Fruit fly (Drosophila melanogaster) whole organism, embryonic: ENCODE results near the gene CatB.

Experiments
- BEAF-32 ChIP-seq: fragments of 200-800 bp; sonication (Bioruptor generic); optimal IDR thresholded peaks from 3 replicates; lab custom pipeline; 2017; ENCODE audit warnings: missing biosample characterization, missing genetic modification characterization, mild to moderate bottlenecking, moderate library complexity, missing genetic modification reagents
- Bgb ChIP-seq: fragments of 200-800 bp; sonication (Bioruptor generic); IDR thresholded peaks from 2 replicates; pipeline ENCODE4 v1.3.6; 2022; ENCODE audit warnings: missing biosample characterization, missing genetic modification characterization; ENCODE audit not compliant: partially characterized antibody
- Blimp-1 ChIP-seq: fragments of 200-800 bp; sonication (Bioruptor generic); optimal IDR thresholded peaks from 3 replicates; lab custom pipeline; 2018; ENCODE audit warnings: missing biosample characterization, missing genetic modification characterization, mild to moderate bottlenecking, moderate library complexity, missing genetic modification reagents
- CG12942 ChIP-seq: fragments of 200-800 bp; sonication (Bioruptor generic); optimal IDR thresholded peaks from 3 replicates; lab custom pipeline; 2016; ENCODE audit warnings: missing biosample characterization, missing genetic modification characterization
- CG13287 ChIP-seq: fragments of 200-800 bp; sonication (Bioruptor generic); IDR thresholded peaks from 2 replicates; pipeline ENCODE4 v1.3.6; 2022; ENCODE audit warnings: missing biosample characterization, missing genetic modification characterization; ENCODE audit not compliant: partially characterized antibody
- CG14050 ChIP-seq: fragments of 200-800 bp; sonication (Bioruptor generic); IDR thresholded peaks from 3 replicates; pipeline ENCODE4 v1.3.6; 2022; ENCODE audit warnings: missing biosample characterization, missing genetic modification characterization
- CG14441 ChIP-seq: fragments of 200-800 bp; sonication (Bioruptor generic); IDR thresholded peaks from 2 replicates; pipeline ENCODE4 v1.3.6; 2022; ENCODE audit warnings: missing biosample characterization, missing genetic modification characterization
- CG15601 ChIP-seq: fragments of 200-800 bp; sonication (Bioruptor generic); optimal IDR thresholded peaks from 3 replicates; lab custom pipeline; 2019; ENCODE audit warnings: missing biosample characterization, mild to moderate bottlenecking, missing genetic modification characterization, moderate library complexity
- CG16813 ChIP-seq: fragments of 200-800 bp; sonication (Bioruptor generic); IDR thresholded peaks from 3 replicates; pipeline ENCODE4 v1.3.6; 2022; ENCODE audit warnings: missing biosample characterization, missing genetic modification characterization; ENCODE audit not compliant: partially characterized antibody
- CG17186 ChIP-seq: fragments of 200-800 bp; sonication (Bioruptor generic); optimal IDR thresholded peaks from 3 replicates; lab custom pipeline; 2017; ENCODE audit warnings: missing biosample characterization, missing genetic modification reagents, missing genetic modification characterization
- CG17361 ChIP-seq: fragments of 200-800 bp; sonication (Bioruptor generic); IDR thresholded peaks from 3 replicates; pipeline ENCODE4 v1.3.6; 2022; ENCODE audit warnings: missing biosample characterization, missing genetic modification characterization
- CG17829 ChIP-seq: fragments of 200-800 bp; optimal IDR thresholded peaks from 2 replicates; lab custom pipeline; 2019; ENCODE audit warnings: missing biosample characterization, mild to moderate bottlenecking, missing genetic modification characterization, moderate library complexity
- CG18476 ChIP-seq: fragments of 200-800 bp; sonication (Bioruptor generic); optimal IDR thresholded peaks from 2 replicates; lab custom pipeline; 2016; ENCODE audit warnings: missing biosample characterization, mild to moderate bottlenecking, missing genetic modification characterization
- CG2875 ChIP-seq: fragments of 200-800 bp; sonication (Bioruptor generic); optimal IDR thresholded peaks from 2 replicates; lab custom pipeline; 2017; ENCODE audit warnings: missing biosample characterization, mild to moderate bottlenecking, missing genetic modification characterization, missing genetic modification reagents
- CG34224 ChIP-seq: fragments of 200-800 bp; sonication (Bioruptor generic); IDR thresholded peaks from 3 replicates; pipeline ENCODE4 v1.3.6; 2022; ENCODE audit warnings: missing biosample characterization, missing genetic modification characterization; ENCODE audit not compliant: partially characterized antibody
- CG6765 ChIP-seq: fragments of 200-800 bp; sonication (Bioruptor generic); optimal IDR thresholded peaks from 3 replicates; lab custom pipeline; 2017; ENCODE audit warnings: missing biosample characterization, mild to moderate bottlenecking, missing genetic modification characterization
- CG7745 ChIP-seq: fragments of 200-800 bp; sonication (Bioruptor generic); optimal IDR thresholded peaks from 2 replicates; lab custom pipeline; 2018; ENCODE audit warnings: missing biosample characterization, mild to moderate bottlenecking, missing genetic modification characterization, moderate library complexity
- Doc3 ChIP-seq: fragments of 200-800 bp; sonication (Bioruptor generic); IDR thresholded peaks from 3 replicates; pipeline ENCODE4 v1.3.6; 2022; ENCODE audit warnings: missing biosample characterization, missing genetic modification characterization; ENCODE audit not compliant: partially characterized antibody
- Dp ChIP-seq: fragments of 200-800 bp; sonication (Bioruptor generic); optimal IDR thresholded peaks from 2 replicates; lab custom pipeline; 2018; ENCODE audit warnings: missing biosample characterization, mild to moderate bottlenecking, missing genetic modification characterization, moderate library complexity
- Gsc ChIP-seq: fragments of 200-800 bp; sonication (Bioruptor generic); IDR thresholded peaks from 2 replicates; pipeline ENCODE4 v1.3.6; 2022; ENCODE audit warnings: missing biosample characterization, missing genetic modification characterization
- Lhr ChIP-seq: fragments of 200-800 bp; sonication (Bioruptor generic); optimal IDR thresholded peaks from 3 replicates; lab custom pipeline; 2017; ENCODE audit warnings: mild to moderate bottlenecking, missing biosample characterization, missing genetic modification reagents, missing genetic modification characterization
- MBD-R2 ChIP-seq: fragments of 200-800 bp; sonication (Bioruptor generic); IDR thresholded peaks from 2 replicates; pipeline ENCODE4 v1.3.6; 2022; ENCODE audit warnings: missing biosample characterization, missing genetic modification characterization
- Myb ChIP-seq: fragments of 200-800 bp; sonication (Bioruptor generic); optimal IDR thresholded peaks from 2 replicates; lab custom pipeline; 2016; ENCODE audit warnings: missing biosample characterization, missing genetic modification characterization
- Neu2 ChIP-seq: fragments of 200-800 bp; sonication (Bioruptor generic); optimal IDR thresholded peaks from 3 replicates; lab custom pipeline; 2016; ENCODE audit warnings: missing biosample characterization, missing genetic modification characterization, borderline replicate concordance
- Opbp ChIP-seq: fragments of 200-800 bp; sonication (Bioruptor generic); IDR thresholded peaks from 3 replicates; pipeline ENCODE4 v1.3.6; 2022; ENCODE audit warnings: missing biosample characterization, missing genetic modification characterization; ENCODE audit not compliant: partially characterized antibody
- Scr ChIP-seq: fragments of 200-800 bp; sonication (Bioruptor generic); IDR thresholded peaks from 2 replicates; pipeline ENCODE4 v1.3.6; 2022; ENCODE audit warnings: missing biosample characterization, missing genetic modification characterization; ENCODE audit not compliant: partially characterized antibody
- Sin3A ChIP-seq: fragments of >200 bp; optimal IDR thresholded peaks from 2 replicates; lab custom pipeline; 2018
- YL-1 ChIP-seq: fragments of 200-800 bp; sonication (Bioruptor generic); optimal IDR thresholded peaks from 3 replicates; lab custom pipeline; 2017; ENCODE audit warnings: missing biosample characterization, mild to moderate bottlenecking, missing genetic modification characterization
- amos ChIP-seq: fragments of 200-800 bp; sonication (Bioruptor generic); IDR thresholded peaks from 2 replicates; pipeline ENCODE4 v1.3.6; 2022; ENCODE audit warnings: missing biosample characterization, missing genetic modification characterization; ENCODE audit not compliant: partially characterized antibody
- cad ChIP-seq: fragments of >200 bp; optimal IDR thresholded peaks from 2 replicates; lab custom pipeline; 2017; ENCODE audit warnings: missing biosample characterization, missing genetic modification characterization
- cg ChIP-seq: fragments of 200-800 bp; sonication (Bioruptor generic); optimal IDR thresholded peaks from 3 replicates; lab custom pipeline; 2019; ENCODE audit warnings: missing biosample characterization, mild to moderate bottlenecking, missing genetic modification characterization, moderate library complexity
- crp ChIP-seq, 2 experiments: fragments of 200-800 bp; sonication (Bioruptor generic); optimal IDR thresholded peaks; 2 replicates in 1 of 2; 3 replicates in 1 of 2; lab custom pipeline; 2017; ENCODE audit warnings: missing biosample characterization in 2 of 2, missing genetic modification characterization in 2 of 2, mild to moderate bottlenecking in 1 of 2, moderate library complexity in 1 of 2
- gro ChIP-seq: fragments of 200-800 bp; sonication (Bioruptor generic); optimal IDR thresholded peaks from 2 replicates; lab custom pipeline; 2016; ENCODE audit warnings: missing biosample characterization, missing genetic modification characterization
- ham ChIP-seq: fragments of 200-800 bp; sonication (Bioruptor generic); IDR thresholded peaks from 2 replicates; pipeline ENCODE4 v1.3.6; 2022; ENCODE audit warnings: missing biosample characterization, missing genetic modification characterization
- ind ChIP-seq: fragments of 200-800 bp; sonication (Bioruptor generic); optimal IDR thresholded peaks from 3 replicates; lab custom pipeline; 2016; ENCODE audit warnings: missing biosample characterization, missing genetic modification characterization
- klu ChIP-seq: fragments of 200-800 bp; sonication (Bioruptor generic); IDR thresholded peaks from 2 replicates; pipeline ENCODE4 v1.3.6; 2022; ENCODE audit warnings: missing biosample characterization, missing genetic modification characterization
- knrl ChIP-seq: fragments of 200-800 bp; sonication (Bioruptor generic); IDR thresholded peaks from 3 replicates; pipeline ENCODE4 v1.3.6; 2022; ENCODE audit warnings: missing biosample characterization, missing genetic modification characterization; ENCODE audit not compliant: partially characterized antibody
- mld ChIP-seq: fragments of 200-800 bp; sonication (Bioruptor generic); IDR thresholded peaks from 3 replicates; pipeline ENCODE4 v1.3.6; 2022; ENCODE audit warnings: missing biosample characterization, missing genetic modification characterization; ENCODE audit not compliant: partially characterized antibody
- nerfin-1 ChIP-seq: fragments of 200-800 bp; sonication (Bioruptor generic); optimal IDR thresholded peaks from 3 replicates; lab custom pipeline; 2019; ENCODE audit warnings: missing biosample characterization, mild to moderate bottlenecking, missing genetic modification characterization, moderate library complexity
- onecut ChIP-seq: fragments of 200-800 bp; sonication (Bioruptor generic); IDR thresholded peaks from 2 replicates; pipeline ENCODE4 v1.3.6; 2022; ENCODE audit warnings: missing biosample characterization, missing genetic modification characterization
- phol ChIP-seq: fragments of 200-800 bp; sonication (Bioruptor generic); optimal IDR thresholded peaks from 3 replicates; lab custom pipeline; 2018; ENCODE audit warnings: missing biosample characterization, mild to moderate bottlenecking, missing genetic modification characterization, moderate library complexity
- prd ChIP-seq, 3 experiments: fragments of >200 bp in 2 of 3; fragments of 200-800 bp in 1 of 3; sonication (Bioruptor generic) in 1 of 3; optimal IDR thresholded peaks in 2 of 3; IDR thresholded peaks in 1 of 3; 2 replicates in 2 of 3; 3 replicates in 1 of 3; pipeline versions ENCODE4 v1.3.6 to Lab custom; 2017 to 2022; ENCODE audit warnings: missing biosample characterization in 1 of 3, missing genetic modification characterization in 1 of 3
- salm ChIP-seq: fragments of 200-800 bp; sonication (Bioruptor generic); optimal IDR thresholded peaks from 2 replicates; lab custom pipeline; 2018; ENCODE audit warnings: missing biosample characterization, mild to moderate bottlenecking, missing genetic modification characterization
- sens ChIP-seq: fragments of 200-800 bp; sonication (Bioruptor generic); peaks from one replicate; lab custom pipeline; 2016; ENCODE audit warnings: missing biosample characterization, missing genetic modification characterization
- ssp ChIP-seq: fragments of 200-800 bp; sonication (Bioruptor generic); IDR thresholded peaks from 2 replicates; pipeline ENCODE4 v1.3.6; 2022; ENCODE audit warnings: missing biosample characterization, missing genetic modification characterization
- trem ChIP-seq: fragments of 200-800 bp; optimal IDR thresholded peaks from 3 replicates; lab custom pipeline; 2019; ENCODE audit warnings: missing biosample characterization, mild to moderate bottlenecking, missing genetic modification characterization, moderate library complexity
- unc-4 ChIP-seq: fragments of 200-800 bp; sonication (Bioruptor generic); IDR thresholded peaks from 2 replicates; pipeline ENCODE4 v1.3.6; 2022; ENCODE audit warnings: missing biosample characterization, missing genetic modification characterization; ENCODE audit not compliant: partially characterized antibody

The CatB gene

dm6 chr2L:8685668-8686306, 19.6 kb upstream of the CatB start, which contains the start of the genes PrBP and Trs23:
Gene PrBP (minus strand): TSS chr2L:8685955.
Gene Trs23 (plus strand): TSS chr2L:8686231.
- no peak for TF ChIP-seq ssp (GFP tag; lab: Robert Waterston, UW)
- peak; percentile 67 for TF ChIP-seq Scr (GFP tag; lab: Robert Waterston, UW)
- TF ChIP-seq CG15601 (tag; lab: Kevin White, UChicago): peak; percentile 26
- TF ChIP-seq CG14050 (GFP tag; lab: Robert Waterston, UW): no peak
- no peak for TF ChIP-seq CG18476 (GFP tag; lab: Kevin White, UChicago)
- TF ChIP-seq Neu2 (GFP tag; lab: Kevin White, UChicago): no peak
- TF ChIP-seq cg (GFP tag; lab: Kevin White, UChicago): no peak
- peak; percentile 61 to 94 for TF ChIP-seq crp (GFP tag; optimal IDR thresholded peaks at IDR 0.05; lab: Kevin White, UChicago)
- TF ChIP-seq CG16813 (GFP tag; lab: Robert Waterston, UW): 0 out of 3 replicates have a peak, but pooled peaks have one; percentile 37
- TF ChIP-seq nerfin-1 (tag; lab: Kevin White, UChicago): no peak
- no peak for TF ChIP-seq CG12942 (GFP tag; lab: Kevin White, UChicago)
- TF ChIP-seq CG13287: peak; percentile 43
- no peak for TF ChIP-seq cad (GFP tag; lab: Kevin White, UChicago)
- TF ChIP-seq amos (GFP tag; lab: Robert Waterston, UW): peak; percentile 66; the same call in 1 of the 2 replicates
- no peak for TF ChIP-seq klu (GFP tag; lab: Robert Waterston, UW)
- TF ChIP-seq CG17829 (tag; lab: Kevin White, UChicago): peak; percentile 32
- peak; percentile 33; the same call in 1 of the 3 replicates for TF ChIP-seq CG34224 (GFP tag; lab: Robert Waterston, UW)
- no peak for TF ChIP-seq prd (optimal IDR thresholded peaks at IDR 0.05; lab: Kevin White, UChicago)
- TF ChIP-seq prd (GFP tag; IDR thresholded peaks at IDR 0.05; lab: Robert Waterston, UW): no peak
- peak; percentile 44 for TF ChIP-seq CG17186
- TF ChIP-seq salm (tag; lab: Kevin White, UChicago): no peak
- no peak for TF ChIP-seq Myb
- TF ChIP-seq trem (tag; lab: Kevin White, UChicago): peak; percentile 44
- no peak for TF ChIP-seq ham
- no peak for TF ChIP-seq CG2875 (GFP tag; lab: Kevin White, UChicago)
- peak; percentile 36; the same call in 1 of the 3 replicates for TF ChIP-seq CG17361 (GFP tag; lab: Robert Waterston, UW)
- TF ChIP-seq ind (GFP tag; lab: Kevin White, UChicago): no peak
- 0 out of 3 replicates have a peak, but pooled peaks have one; percentile 16 for TF ChIP-seq Doc3
- TF ChIP-seq CG7745: no peak
- TF ChIP-seq knrl (GFP tag; lab: Robert Waterston, UW): peak; percentile 78
- TF ChIP-seq Opbp: 0 out of 3 replicates have a peak, but pooled peaks have one; percentile 11
- peak; percentile 3 for TF ChIP-seq phol (tag; lab: Kevin White, UChicago)
- no peak for TF ChIP-seq gro
- peak; percentile 54 for TF ChIP-seq YL-1 (GFP tag; lab: Kevin White, UChicago)
- TF ChIP-seq Dp (GFP tag; lab: Kevin White, UChicago): peak; percentile 19
- TF ChIP-seq CG14441 (GFP tag; lab: Robert Waterston, UW): no peak
- TF ChIP-seq Lhr: peak; percentile 32
- peak; percentile 38; the same call in 1 of the 2 replicates for TF ChIP-seq MBD-R2 (GFP tag; lab: Robert Waterston, UW)
- TF ChIP-seq Blimp-1 (GFP tag; lab: Kevin White, UChicago): no peak
- no peak for TF ChIP-seq CG6765 (GFP tag; lab: Kevin White, UChicago)
- TF ChIP-seq sens (GFP tag; lab: Kevin White, UChicago): peak; percentile 23
- TF ChIP-seq unc-4 (GFP tag; lab: Robert Waterston, UW): peak; percentile 59
- peak; percentile 72 for TF ChIP-seq BEAF-32 (GFP tag; lab: Kevin White, UChicago)
- TF ChIP-seq Bgb (GFP tag; lab: Robert Waterston, UW): peak; percentile 36; the same call in 1 of the 2 replicates
- TF ChIP-seq Sin3A (lab: Kevin White, UChicago): peak; percentile 42
- TF ChIP-seq mld (GFP tag; lab: Robert Waterston, UW): peak; percentile 45; the same call in 1 of the 3 replicates
- TF ChIP-seq onecut (GFP tag; lab: Robert Waterston, UW): peak; percentile 54
- TF ChIP-seq Gsc (GFP tag; lab: Robert Waterston, UW): no peak
